Fruit fly (Drosophila melanogaster) whole organism, adult: ENCODE data around the gene CG15056.

ENCODE experiments used
- CG11617 ChIP-seq: fragments of 200-800 bp; sonication (Bioruptor generic); optimal IDR thresholded peaks from 2 replicates; lab custom pipeline; 2017; ENCODE audit warnings: mild to moderate bottlenecking, missing biosample characterization, missing genetic modification reagents, missing genetic modification characterization
- CG1620 ChIP-seq: fragments of 200-800 bp; sonication (Bioruptor generic); optimal IDR thresholded peaks from 2 replicates; lab custom pipeline; 2016; ENCODE audit warnings: missing biosample characterization, missing genetic modification characterization
- CG33017 ChIP-seq: fragments of 200-800 bp; sonication (Bioruptor generic); optimal IDR thresholded peaks from 2 replicates; lab custom pipeline; 2018; ENCODE audit warnings: missing biosample characterization, mild to moderate bottlenecking, missing genetic modification characterization, moderate library complexity
- Hr96 ChIP-seq: fragments of 200-800 bp; sonication (Bioruptor generic); optimal IDR thresholded peaks from 2 replicates; lab custom pipeline; 2016; ENCODE audit warnings: missing biosample characterization, missing genetic modification characterization
- bab1 ChIP-seq: fragments of 200-800 bp; sonication (Bioruptor generic); optimal IDR thresholded peaks from 3 replicates; lab custom pipeline; 2019; ENCODE audit warnings: missing biosample characterization, mild to moderate bottlenecking, missing genetic modification characterization, moderate library complexity
- cic ChIP-seq: fragments of 200-800 bp; sonication (Bioruptor generic); optimal IDR thresholded peaks from 2 replicates; lab custom pipeline; 2017; ENCODE audit warnings: missing biosample characterization, mild to moderate bottlenecking, missing genetic modification characterization, moderate library complexity

dm6 chrX:18404150-18404631 lies 11.0 kb upstream of the CG15056 start:
- TF ChIP-seq CG33017 (tag; lab: Kevin White, UChicago) (no peak), Hr96 (GFP tag; lab: Kevin White, UChicago) (no peak), CG1620 (GFP tag; lab: Kevin White, UChicago) (no peak), CG11617 (GFP tag; lab: Kevin White, UChicago) (no peak), bab1 (GFP tag; lab: Kevin White, UChicago) (no peak), cic (GFP tag; lab: Kevin White, UChicago) (no peak)
